Fruit fly (Drosophila melanogaster) whole organism, wandering third instar larva: Measurements from ENCODE around the gene spz5.

ENCODE experiments used
- N ChIP-seq: fragments of >200 bp; optimal IDR thresholded peaks from 2 replicates; lab custom pipeline; 2018; ENCODE audit warnings: missing biosample characterization, missing external identifiers, missing genetic modification characterization
- sv ChIP-seq: fragments of 200-800 bp; sonication (Bioruptor generic); optimal IDR thresholded peaks from 3 replicates; lab custom pipeline; 2016; ENCODE audit warnings: missing biosample characterization, missing genetic modification characterization

- TF ChIP-seq sv (GFP tag; lab: Kevin White, UChicago), result no peak
- no peak for TF ChIP-seq N (GFP tag; lab: Kevin White, UChicago)
Observed at dm6 chr3L:2852763-2853334, 39.1 kb downstream of the spz5 start.
